Fruit fly (Drosophila melanogaster) whole organism, wandering third instar larva: ENCODE results near the gene CG1896.
A peak's percentile ranks its signal among the peaks of the same experiment; 100 is the strongest.

Experiments
- CG32264 ChIP-seq: fragments of 200-800 bp; sonication (Bioruptor generic); optimal IDR thresholded peaks from 2 replicates; lab custom pipeline; 2016; ENCODE audit warnings: missing biosample characterization, missing genetic modification characterization
- CG9705 ChIP-seq: fragments of 200-800 bp; sonication (Bioruptor generic); optimal IDR thresholded peaks from 2 replicates; lab custom pipeline; 2018; ENCODE audit warnings: missing biosample characterization, mild to moderate bottlenecking, missing genetic modification characterization
- CrebA ChIP-seq: fragments of 200-800 bp; sonication (Bioruptor generic); optimal IDR thresholded peaks from 2 replicates; lab custom pipeline; 2016; ENCODE audit warnings: missing biosample characterization, mild to moderate bottlenecking, missing genetic modification characterization, borderline replicate concordance
- Dfd ChIP-seq: fragments of >200 bp; optimal IDR thresholded peaks from 2 replicates; lab custom pipeline; 2017; ENCODE audit warnings: missing biosample characterization, missing genetic modification characterization
- Dif ChIP-seq: fragments of 200-275, 200-300 bp; sonication (Bioruptor generic); optimal IDR thresholded peaks from 2 replicates; lab custom pipeline; 2018; ENCODE audit warnings: missing biosample characterization, missing genetic modification characterization; ENCODE audit not compliant: partially characterized antibody
- GATAd ChIP-seq: sonication (Bioruptor generic); optimal IDR thresholded peaks from 2 replicates; lab custom pipeline; 2016; ENCODE audit warnings: missing biosample characterization, missing genetic modification characterization
- Hr78 ChIP-seq: fragments of >200 bp; optimal IDR thresholded peaks from 2 replicates; lab custom pipeline; 2017; ENCODE audit warnings: missing biosample characterization, missing genetic modification characterization
- Hr83 ChIP-seq: fragments of 200-300 bp; sonication (Bioruptor generic); optimal IDR thresholded peaks from 2 replicates; lab custom pipeline; 2016; ENCODE audit warnings: missing biosample characterization, mild to moderate bottlenecking, missing genetic modification characterization, moderate library complexity; ENCODE audit not compliant: poor library complexity, severe bottlenecking
- Jra ChIP-seq: sonication (Bioruptor generic); optimal IDR thresholded peaks from 2 replicates; lab custom pipeline; 2016; ENCODE audit warnings: missing biosample characterization, missing genetic modification characterization
- Mio ChIP-seq: sonication (Bioruptor generic); optimal IDR thresholded peaks from 2 replicates; lab custom pipeline; 2016; ENCODE audit warnings: missing biosample characterization, missing genetic modification characterization
- N ChIP-seq: fragments of >200 bp; optimal IDR thresholded peaks from 2 replicates; lab custom pipeline; 2018; ENCODE audit warnings: missing biosample characterization, missing external identifiers, missing genetic modification characterization
- OdsH ChIP-seq: fragments of 200-800 bp; sonication (Bioruptor generic); optimal IDR thresholded peaks from 2 replicates; lab custom pipeline; 2016; ENCODE audit warnings: missing biosample characterization, mild to moderate bottlenecking, missing genetic modification characterization
- Rel ChIP-seq, 2 experiments: fragments of 200-800 bp; sonication (Bioruptor generic) in 1 of 2; optimal IDR thresholded peaks; 2 replicates in 1 of 2; 3 replicates in 1 of 2; lab custom pipeline; 2016 to 2019; ENCODE audit warnings: mild to moderate bottlenecking in 2 of 2, missing biosample characterization in 2 of 2, missing genetic modification characterization in 2 of 2, moderate library complexity in 1 of 2
- Vsx2 ChIP-seq: fragments of 200-300, 225-300 bp; sonication (Bioruptor generic); optimal IDR thresholded peaks from 2 replicates; lab custom pipeline; 2018; ENCODE audit warnings: missing biosample characterization, missing genetic modification characterization; ENCODE audit not compliant: partially characterized antibody
- br ChIP-seq: fragments of 200-800 bp; sonication (Bioruptor generic); optimal IDR thresholded peaks from 2 replicates; lab custom pipeline; 2016; ENCODE audit warnings: missing biosample characterization, missing genetic modification characterization
- brk ChIP-seq: fragments of 200-800 bp; sonication (Bioruptor generic); optimal IDR thresholded peaks from 2 replicates; lab custom pipeline; 2016; ENCODE audit warnings: missing biosample characterization, mild to moderate bottlenecking, missing genetic modification characterization
- dl ChIP-seq, 2 experiments: fragments of 175-275, 200-275 bp in 1 of 2; fragments of 200-275 bp in 1 of 2; sonication (Bioruptor generic); optimal IDR thresholded peaks; lab custom pipeline; 2018; ENCODE audit warnings: mild to moderate bottlenecking in 2 of 2, missing biosample characterization in 2 of 2, missing genetic modification characterization in 2 of 2, moderate library complexity in 2 of 2; ENCODE audit not compliant: partially characterized antibody in 2 of 2, insufficient read depth in 1 of 2
- dmrt93B ChIP-seq: fragments of 200-800 bp; sonication (Bioruptor generic); optimal IDR thresholded peaks from 2 replicates; lab custom pipeline; 2018; ENCODE audit warnings: missing biosample characterization, mild to moderate bottlenecking, missing genetic modification characterization
- dsf ChIP-seq: sonication (Bioruptor generic); optimal IDR thresholded peaks from 2 replicates; lab custom pipeline; 2016; ENCODE audit warnings: missing biosample characterization, missing genetic modification characterization, borderline replicate concordance
- ey ChIP-seq: fragments of 200-800 bp; sonication (Bioruptor generic); optimal IDR thresholded peaks from 2 replicates; lab custom pipeline; 2016; ENCODE audit warnings: missing biosample characterization, missing genetic modification characterization
- fru ChIP-seq: fragments of 200-800 bp; sonication (Bioruptor generic); optimal IDR thresholded peaks from 3 replicates; lab custom pipeline; 2016; ENCODE audit warnings: missing biosample characterization, mild to moderate bottlenecking, missing genetic modification characterization
- h ChIP-seq: fragments of 200-800 bp; sonication (Bioruptor generic); optimal IDR thresholded peaks from 3 replicates; lab custom pipeline; 2016; ENCODE audit warnings: missing biosample characterization, mild to moderate bottlenecking, missing genetic modification characterization
- pan ChIP-seq: fragments of >200 bp; optimal IDR thresholded peaks from 2 replicates; lab custom pipeline; 2017
- rgr ChIP-seq: fragments of 200-800 bp; sonication (Bioruptor generic); optimal IDR thresholded peaks from 3 replicates; lab custom pipeline; 2016; ENCODE audit warnings: missing biosample characterization, mild to moderate bottlenecking, missing genetic modification characterization
- sage ChIP-seq: fragments of 200-800 bp; sonication (Bioruptor generic); optimal IDR thresholded peaks from 2 replicates; lab custom pipeline; 2016; ENCODE audit warnings: missing biosample characterization, mild to moderate bottlenecking, missing genetic modification characterization
- sv ChIP-seq: fragments of 200-800 bp; sonication (Bioruptor generic); optimal IDR thresholded peaks from 3 replicates; lab custom pipeline; 2016; ENCODE audit warnings: missing biosample characterization, missing genetic modification characterization
- tai ChIP-seq: sonication (Bioruptor generic); optimal IDR thresholded peaks from 2 replicates; lab custom pipeline; 2016; ENCODE audit warnings: missing biosample characterization, missing genetic modification characterization
- woc ChIP-seq: sonication (Bioruptor generic); optimal IDR thresholded peaks from 2 replicates; lab custom pipeline; 2016; ENCODE audit warnings: missing biosample characterization, mild to moderate bottlenecking, missing genetic modification characterization

Gene CG1896

dm6 chr3R:31754605-31755004 lies 10.5 kb downstream of the CG1896 start, which contains the start of gene salt:
salt (minus strand) TSS chr3R:31754705.
- TF ChIP-seq pan (lab: Kevin White, UChicago) (no peak), brk (GFP tag; lab: Kevin White, UChicago) (no peak), fru (no peak), Vsx2 (GFP tag; lab: Kevin White, UChicago) (no peak), Mio (no peak), CG9705 (no peak), rgr (GFP tag; lab: Kevin White, UChicago) (no peak), sage (no peak), dl (GFP tag; optimal IDR thresholded peaks at IDR 0.05; lab: Kevin White, UChicago; ENCODE audit: insufficient read depth in 1 of 2, partially characterized antibody in 2 of 2) (no peak), dsf (GFP tag; lab: Kevin White, UChicago) (no peak), GATAd (GFP tag; lab: Kevin White, UChicago) (no peak), dmrt93B (no peak), Jra (no peak), tai (GFP tag; lab: Kevin White, UChicago) (no peak), sv (no peak), h (GFP tag; lab: Kevin White, UChicago) (no peak), CrebA (GFP tag; lab: Kevin White, UChicago) (no peak), br (GFP tag; lab: Kevin White, UChicago) (no peak), Hr78 (GFP tag; lab: Kevin White, UChicago) (no peak)

- peak; percentile 35 for TF ChIP-seq Hr83
- TF ChIP-seq Vsx2 (GFP tag; lab: Kevin White, UChicago), result no peak
Observed at dm6 chr3R:31758587-31759167, 14.6 kb downstream of the CG1896 start, which contains the start of gene CG2187. CG2187 (minus strand) TSS chr3R:31758637.

DNA sequence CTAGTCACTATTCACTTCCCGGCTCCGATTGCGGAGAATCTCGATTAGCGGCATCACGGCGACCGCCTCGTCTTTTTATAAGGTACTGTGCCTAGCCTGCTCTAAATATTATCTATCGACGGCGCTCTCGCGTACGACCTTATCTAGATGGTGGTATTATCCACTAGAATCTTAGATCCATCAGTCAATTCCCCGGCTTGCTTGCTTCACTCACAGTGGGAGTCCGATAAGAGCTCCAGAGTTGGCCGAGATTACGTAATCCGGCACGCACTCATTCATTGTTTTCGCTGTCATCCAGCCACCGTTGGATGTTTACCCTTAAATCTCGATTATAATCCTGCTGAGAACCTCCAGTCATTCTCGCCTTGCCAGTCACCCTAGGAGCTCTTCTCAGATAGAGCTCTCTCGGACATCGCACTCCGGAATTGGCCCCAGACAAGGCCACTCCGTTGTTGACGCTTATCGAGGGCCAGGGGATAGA lies 17.5 kb downstream of the CG1896 start, which contains the start of gene Smvt:
Gene Smvt (minus strand): TSS at position 51 of the 481 bp plus-strand sequence.
- TF ChIP-seq CG32264 (no peak), CrebA (GFP tag; lab: Kevin White, UChicago) (no peak), Dif (GFP tag; lab: Kevin White, UChicago) (no peak), fru (no peak), OdsH (no peak), Rel (GFP tag; optimal IDR thresholded peaks at IDR 0.05; lab: Kevin White, UChicago) (no peak), Rel (tag; optimal IDR thresholded peaks at IDR 0.05; lab: Kevin White, UChicago) (no peak), woc (GFP tag; lab: Kevin White, UChicago) (no peak), ey (GFP tag; lab: Kevin White, UChicago) (no peak), CG9705 (no peak), GATAd (GFP tag; lab: Kevin White, UChicago) (no peak), pan (lab: Kevin White, UChicago) (no peak), h (GFP tag; lab: Kevin White, UChicago) (no peak), sage (no peak), Hr83 (no peak), Hr78 (GFP tag; lab: Kevin White, UChicago) (no peak), dmrt93B (no peak), N (GFP tag; lab: Kevin White, UChicago) (no peak), Dfd (GFP tag; lab: Kevin White, UChicago) (no peak), rgr (GFP tag; lab: Kevin White, UChicago) (no peak)
- TF ChIP-seq, all 38 proteins: peak for 0

DNA sequence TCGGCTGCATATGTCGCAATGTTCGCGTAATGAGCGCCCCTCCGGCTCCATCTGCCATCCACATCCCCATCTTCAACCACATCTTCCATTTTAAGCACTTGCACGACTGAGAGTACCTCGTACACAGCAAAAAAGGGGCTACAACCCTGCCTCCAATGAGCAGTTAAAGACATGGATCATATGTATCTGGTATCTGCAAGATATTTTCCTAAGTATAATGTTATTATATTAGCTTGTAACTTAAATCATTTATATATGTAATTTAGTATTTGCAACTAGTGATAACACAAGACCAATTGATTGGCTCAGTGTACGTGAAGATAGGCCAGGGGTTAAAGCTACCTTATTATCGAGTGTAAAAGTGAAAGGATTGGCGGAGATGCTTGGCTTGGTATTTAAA lies 18.6 kb downstream of the CG1896 start:
- TF ChIP-seq fru (peak; percentile 4), Rel (GFP tag; optimal IDR thresholded peaks at IDR 0.05; lab: Kevin White, UChicago) (no peak), Rel (tag; optimal IDR thresholded peaks at IDR 0.05; lab: Kevin White, UChicago) (no peak), dsf (GFP tag; lab: Kevin White, UChicago) (no peak), sage (no peak)

DNA sequence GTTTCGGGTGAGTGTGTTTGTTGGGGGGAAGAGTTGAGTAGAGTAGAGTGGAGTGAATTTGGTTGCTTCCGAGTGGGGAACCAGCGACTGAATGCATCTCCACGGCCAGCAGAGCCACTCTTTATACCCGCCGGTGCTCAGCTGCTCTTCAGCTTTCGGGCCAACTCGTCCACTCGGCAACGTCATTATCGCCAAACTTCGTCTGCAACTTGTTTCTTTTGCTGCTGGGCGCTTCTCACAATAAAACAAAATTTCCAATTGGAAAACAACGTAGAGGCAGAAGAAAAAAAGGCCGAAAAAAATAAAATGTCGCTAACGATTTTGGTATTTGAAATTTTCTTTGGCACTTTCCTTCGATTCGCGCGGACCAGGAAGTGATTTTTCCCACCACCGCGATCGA lies 20.6 kb downstream of the CG1896 start, which contains the start of gene CG2150:
Gene CG2150 (minus strand): TSS at position 101 of the 400 bp plus-strand sequence.
- TF ChIP-seq sv (no peak), rgr (GFP tag; lab: Kevin White, UChicago) (no peak), h (GFP tag; lab: Kevin White, UChicago) (no peak), pan (lab: Kevin White, UChicago) (no peak)
